Fruit fly (Drosophila melanogaster) whole organism, wandering third instar larva: ENCODE measurements around the gene wts.

Source experiments
- Dif ChIP-seq: fragments of 200-275, 200-300 bp; sonication (Bioruptor generic); optimal IDR thresholded peaks from 2 replicates; lab custom pipeline; 2018; ENCODE audit warnings: missing biosample characterization, missing genetic modification characterization; ENCODE audit not compliant: partially characterized antibody
- Hr83 ChIP-seq: fragments of 200-300 bp; sonication (Bioruptor generic); optimal IDR thresholded peaks from 2 replicates; lab custom pipeline; 2016; ENCODE audit warnings: missing biosample characterization, mild to moderate bottlenecking, missing genetic modification characterization, moderate library complexity; ENCODE audit not compliant: poor library complexity, severe bottlenecking
- Myc ChIP-seq: fragments of >200 bp; optimal IDR thresholded peaks from 2 replicates; lab custom pipeline; 2017
- br ChIP-seq: fragments of 200-800 bp; sonication (Bioruptor generic); optimal IDR thresholded peaks from 2 replicates; lab custom pipeline; 2016; ENCODE audit warnings: missing biosample characterization, missing genetic modification characterization
- brk ChIP-seq: fragments of 200-800 bp; sonication (Bioruptor generic); optimal IDR thresholded peaks from 2 replicates; lab custom pipeline; 2016; ENCODE audit warnings: missing biosample characterization, mild to moderate bottlenecking, missing genetic modification characterization
- dl ChIP-seq, 2 experiments: fragments of 175-275, 200-275 bp in 1 of 2; fragments of 200-275 bp in 1 of 2; sonication (Bioruptor generic); optimal IDR thresholded peaks; lab custom pipeline; 2018; ENCODE audit warnings: mild to moderate bottlenecking in 2 of 2, missing biosample characterization in 2 of 2, missing genetic modification characterization in 2 of 2, moderate library complexity in 2 of 2; ENCODE audit not compliant: partially characterized antibody in 2 of 2, insufficient read depth in 1 of 2
- foxo ChIP-seq, 2 experiments: fragments of 200-800 bp; sonication (Bioruptor generic); optimal IDR thresholded peaks; 2 replicates in 1 of 2; 3 replicates in 1 of 2; lab custom pipeline; 2016 to 2017; ENCODE audit warnings: missing biosample characterization in 2 of 2, missing genetic modification characterization in 2 of 2
- h ChIP-seq: fragments of 200-800 bp; sonication (Bioruptor generic); optimal IDR thresholded peaks from 3 replicates; lab custom pipeline; 2016; ENCODE audit warnings: missing biosample characterization, mild to moderate bottlenecking, missing genetic modification characterization
- pan ChIP-seq: fragments of >200 bp; optimal IDR thresholded peaks from 2 replicates; lab custom pipeline; 2017
- psq ChIP-seq: fragments of 200-800 bp; sonication (Bioruptor generic); optimal IDR thresholded peaks from 3 replicates; lab custom pipeline; 2017; ENCODE audit warnings: missing biosample characterization, mild to moderate bottlenecking, missing genetic modification characterization, moderate library complexity
- sage ChIP-seq: fragments of 200-800 bp; sonication (Bioruptor generic); optimal IDR thresholded peaks from 2 replicates; lab custom pipeline; 2016; ENCODE audit warnings: missing biosample characterization, mild to moderate bottlenecking, missing genetic modification characterization
- usp ChIP-seq: fragments of >200 bp; optimal IDR thresholded peaks from 2 replicates; lab custom pipeline; 2017; ENCODE audit warnings: missing biosample characterization, missing genetic modification characterization

- TF ChIP-seq pan (lab: Kevin White, UChicago) (no peak), h (GFP tag; lab: Kevin White, UChicago) (no peak), Hr83 (no peak), br (no peak), sage (GFP tag; lab: Kevin White, UChicago) (no peak), psq (GFP tag; lab: Kevin White, UChicago) (no peak), foxo (GFP tag; optimal IDR thresholded peaks at IDR 0.05; lab: Kevin White, UChicago) (no peak), Myc (no peak), usp (GFP tag; lab: Kevin White, UChicago) (no peak), brk (no peak), Dif (GFP tag; lab: Kevin White, UChicago) (no peak), dl (GFP tag; optimal IDR thresholded peaks at IDR 0.05; lab: Kevin White, UChicago; ENCODE audit: insufficient read depth in 1 of 2, partially characterized antibody in 2 of 2) (no peak)
Measured at dm6 chr3R:30745104-30745503, 61.3 kb downstream of the wts start, which contains the start of gene Npc2g.
